Worm (Caenorhabditis elegans): ENCODE results near the gene Y7A5A.20.

Y7A5A.20 gene

DNA sequence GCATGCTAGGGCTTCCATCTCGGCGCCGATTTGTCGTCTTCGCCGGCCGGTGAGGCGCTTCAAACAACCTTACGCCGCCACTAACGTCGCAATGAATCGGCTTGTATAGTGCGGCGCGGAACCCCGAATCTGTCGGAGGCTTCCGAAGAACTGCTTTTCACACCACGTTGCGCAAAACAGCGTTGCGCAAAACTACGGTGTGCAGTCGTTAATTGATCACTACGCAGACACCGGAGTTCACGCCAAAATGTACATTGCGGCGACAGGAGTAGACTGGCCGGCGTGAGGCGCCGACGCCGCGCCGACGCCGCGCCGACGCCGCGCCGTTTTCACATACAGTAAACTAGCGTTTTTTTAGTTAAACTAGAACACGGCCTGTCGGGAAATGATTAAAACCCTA lies 26.3 kb upstream of the Y7A5A.20 start:
- no peak for TF ChIP-seq B0310.2 (tag; optimal IDR thresholded peaks at IDR 0.05)
- TF ChIP-seq ceh-13 (GFP tag; optimal IDR thresholded peaks at IDR 0.05) = no peak
- no peak for TF ChIP-seq tbx-37 (GFP tag; conservative IDR thresholded peaks at IDR 0.05)
- no peak for TF ChIP-seq hmg-4 (GFP tag; optimal IDR thresholded peaks at IDR 0.05)
- no peak for TF ChIP-seq sea-1 (GFP tag; conservative IDR thresholded peaks at IDR 0.05)

DNA sequence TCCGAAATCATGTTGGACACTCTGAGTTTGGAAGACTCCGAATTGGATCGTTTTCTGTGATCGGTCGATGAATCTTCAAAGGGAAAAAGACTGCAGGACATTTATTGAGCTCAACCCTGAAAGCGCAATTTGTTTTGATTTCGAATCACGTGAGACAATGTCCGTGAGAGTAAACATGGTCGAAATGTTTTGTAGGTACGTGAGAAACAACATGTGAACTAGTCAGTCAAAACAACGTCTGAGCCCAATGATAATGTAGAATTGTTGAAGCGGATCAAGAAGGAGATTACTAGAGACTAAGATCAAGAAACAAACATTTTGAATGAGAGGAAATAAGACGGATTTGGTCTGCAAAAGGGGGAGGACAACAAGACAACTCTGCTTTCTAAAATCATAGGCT lies 24.1 kb upstream of the Y7A5A.20 start, which contains the start of gene Y7A5A.7:
Y7A5A.7 (minus strand) TSS at position 101 of the 400 bp plus-strand sequence.
- TF ChIP-seq F13C5.2 (tag; optimal IDR thresholded peaks at IDR 0.05) = no peak
- no peak for TF ChIP-seq ama-1 (optimal IDR thresholded peaks at IDR 0.05)
- no peak for TF ChIP-seq hnd-1 (tag; optimal IDR thresholded peaks at IDR 0.05)

DNA sequence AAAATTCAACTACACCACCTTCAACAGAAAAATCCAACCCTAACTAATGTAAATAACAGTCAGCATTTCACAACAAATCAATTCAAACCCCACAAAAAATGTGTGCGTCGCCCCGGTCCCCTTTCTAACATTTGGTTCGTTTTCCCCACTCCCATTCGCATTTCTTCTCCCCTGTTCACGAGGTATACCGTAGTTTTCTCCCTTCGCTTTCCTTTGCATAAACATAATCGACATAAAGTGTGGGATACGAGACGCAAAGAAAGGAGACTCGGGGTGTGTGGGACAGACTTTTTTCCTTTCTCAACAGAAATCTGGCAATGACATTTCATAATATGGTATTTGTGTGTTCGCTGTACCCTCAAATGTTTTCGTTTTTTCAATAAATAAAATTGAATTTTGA lies 16.8 kb upstream of the Y7A5A.20 start:
- TF ChIP-seq ets-7 (tag; optimal IDR thresholded peaks at IDR 0.05) (no peak), tra-4 (tag; optimal IDR thresholded peaks at IDR 0.05) (no peak), scrt-1 (GFP tag; IDR thresholded peaks at IDR 0.05) (no peak), flt-1 (GFP tag; IDR thresholded peaks at IDR 0.05) (no peak), B0310.2 (tag; optimal IDR thresholded peaks at IDR 0.05) (no peak), hnd-1 (tag; optimal IDR thresholded peaks at IDR 0.05) (no peak), ceh-13 (GFP tag; optimal IDR thresholded peaks at IDR 0.05) (no peak), F13C5.2 (tag; optimal IDR thresholded peaks at IDR 0.05) (no peak), sea-1 (GFP tag; conservative IDR thresholded peaks at IDR 0.05) (no peak), hmg-4 (GFP tag; optimal IDR thresholded peaks at IDR 0.05) (no peak), ama-1 (optimal IDR thresholded peaks at IDR 0.05) (no peak), aly-1 (tag; optimal IDR thresholded peaks at IDR 0.05) (no peak), hmbx-1 (tag; optimal IDR thresholded peaks at IDR 0.05) (no peak), tbx-37 (GFP tag; conservative IDR thresholded peaks at IDR 0.05) (no peak), pes-1 (GFP tag; IDR thresholded peaks at IDR 0.05) (no peak), ceh-36 (tag; optimal IDR thresholded peaks at IDR 0.05) (no peak)

DNA sequence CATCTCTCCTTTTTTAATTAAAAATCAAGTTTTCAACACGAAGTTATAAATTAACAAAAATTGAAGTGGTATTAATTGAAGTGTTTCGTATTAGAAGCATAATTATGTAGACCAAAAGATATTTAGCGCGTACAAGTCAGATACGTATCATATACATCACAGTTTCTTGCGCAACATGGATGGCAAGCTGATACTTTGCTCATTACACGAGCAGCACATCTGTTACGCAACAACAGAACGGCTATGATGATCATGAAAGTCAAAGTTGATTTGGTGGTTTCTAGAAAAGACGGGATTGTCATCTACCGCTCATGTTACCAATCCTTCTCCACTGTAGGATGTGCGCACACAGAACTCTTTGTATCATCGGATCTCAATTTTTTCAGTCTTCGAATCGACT lies 13.6 kb upstream of the Y7A5A.20 start:
- TF ChIP-seq hmg-4 (GFP tag; optimal IDR thresholded peaks at IDR 0.05) (no peak), scrt-1 (GFP tag; IDR thresholded peaks at IDR 0.05) (no peak), ama-1 (optimal IDR thresholded peaks at IDR 0.05) (no peak), ceh-13 (GFP tag; optimal IDR thresholded peaks at IDR 0.05) (no peak), flt-1 (GFP tag; IDR thresholded peaks at IDR 0.05) (no peak), aly-1 (tag; optimal IDR thresholded peaks at IDR 0.05) (no peak), ceh-36 (tag; optimal IDR thresholded peaks at IDR 0.05) (no peak)

DNA sequence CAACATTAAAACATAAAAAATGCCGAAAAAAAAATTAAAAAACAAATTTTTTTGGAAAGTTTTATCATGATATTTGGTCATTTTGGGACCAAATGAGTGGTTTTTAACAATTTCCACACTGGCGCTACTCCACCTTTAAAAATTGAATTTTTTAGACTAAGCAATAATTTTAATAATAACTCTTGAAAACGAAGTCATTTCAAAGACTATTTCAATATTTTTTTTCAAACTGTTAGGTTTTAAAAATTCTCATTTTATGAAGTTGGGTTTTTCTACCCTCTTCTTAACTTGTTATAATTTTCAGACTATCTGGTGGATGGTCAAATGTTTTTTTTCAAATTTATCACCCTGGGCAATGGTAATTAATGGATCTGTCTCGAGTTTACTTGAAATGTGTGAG lies 6.0 kb upstream of the Y7A5A.20 start, which contains the start of gene Y7A5A.8:
Y7A5A.8 (plus strand) TSS at position 301 of the 400 bp plus-strand sequence.
- TF ChIP-seq tbx-11 (GFP tag; IDR thresholded peaks at IDR 0.05) = no peak
- TF ChIP-seq hmg-4 (GFP tag; optimal IDR thresholded peaks at IDR 0.05) = no peak
- no peak for TF ChIP-seq hmbx-1 (tag; optimal IDR thresholded peaks at IDR 0.05)
- TF ChIP-seq tra-4 (tag; optimal IDR thresholded peaks at IDR 0.05) = no peak
- TF ChIP-seq F13C5.2 (tag; optimal IDR thresholded peaks at IDR 0.05) = no peak
- no peak for TF ChIP-seq flt-1 (GFP tag; IDR thresholded peaks at IDR 0.05)
- TF ChIP-seq ceh-13 (GFP tag; optimal IDR thresholded peaks at IDR 0.05) = no peak
- no peak for TF ChIP-seq ama-1 (optimal IDR thresholded peaks at IDR 0.05)

DNA sequence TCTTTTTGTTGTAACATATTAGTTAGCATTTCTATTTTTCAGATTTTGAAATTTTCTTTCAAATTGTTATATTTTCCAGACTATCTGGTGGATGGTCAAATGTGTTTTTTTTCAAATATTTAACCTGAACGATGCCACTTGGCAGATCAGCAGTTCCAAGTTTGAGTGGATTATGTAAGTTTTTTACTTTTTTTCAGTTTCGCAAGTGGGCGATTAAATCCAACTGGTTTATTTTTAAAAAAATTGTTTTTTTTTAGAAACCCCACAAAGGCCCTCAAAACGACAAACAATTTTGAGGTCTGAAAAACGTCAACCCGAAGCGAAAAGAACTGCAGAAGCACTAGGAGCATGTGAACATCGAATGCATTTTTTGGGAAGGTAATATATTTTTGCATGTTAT lies 1.3 kb upstream of the Y7A5A.20 start, which contains the start of gene Y7A5A.9:
Y7A5A.9 (plus strand) TSS at position 301 of the 400 bp plus-strand sequence.
- TF ChIP-seq flt-1 (GFP tag; IDR thresholded peaks at IDR 0.05) (no peak), tbx-11 (GFP tag; IDR thresholded peaks at IDR 0.05) (no peak), sea-1 (GFP tag; conservative IDR thresholded peaks at IDR 0.05) (no peak), aly-1 (tag; optimal IDR thresholded peaks at IDR 0.05) (no peak), F13C5.2 (tag; optimal IDR thresholded peaks at IDR 0.05) (no peak)

DNA sequence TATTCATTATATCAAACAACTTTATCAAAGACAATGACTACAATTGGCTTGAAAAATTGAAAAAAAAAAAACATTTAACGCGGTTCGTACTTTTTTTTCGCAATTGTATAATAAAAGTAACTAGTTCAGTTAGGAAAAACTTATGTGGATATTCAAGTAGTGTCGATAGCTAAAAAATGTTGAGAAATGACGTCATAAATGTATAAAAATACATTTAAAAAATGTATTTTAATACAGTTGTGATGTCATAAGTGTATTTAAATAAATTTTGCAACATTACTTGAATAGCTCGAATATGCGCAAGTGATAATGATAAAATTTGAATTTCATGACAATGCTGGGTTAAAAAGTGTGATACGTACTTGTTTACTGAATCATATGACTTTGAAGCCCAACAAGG lies 3.4 kb downstream of the Y7A5A.20 start:
- no peak for TF ChIP-seq hmg-4 (GFP tag; optimal IDR thresholded peaks at IDR 0.05)
- no peak for TF ChIP-seq scrt-1 (GFP tag; IDR thresholded peaks at IDR 0.05)
- TF ChIP-seq ets-7 (tag; optimal IDR thresholded peaks at IDR 0.05) = no peak
- TF ChIP-seq ceh-13 (GFP tag; optimal IDR thresholded peaks at IDR 0.05) = no peak
- TF ChIP-seq aly-1 (tag; optimal IDR thresholded peaks at IDR 0.05) = no peak
- TF ChIP-seq ama-1 (optimal IDR thresholded peaks at IDR 0.05) = no peak
- no peak for TF ChIP-seq hmbx-1 (tag; optimal IDR thresholded peaks at IDR 0.05)
- no peak for TF ChIP-seq B0310.2 (tag; optimal IDR thresholded peaks at IDR 0.05)
- no peak for TF ChIP-seq flt-1 (GFP tag; IDR thresholded peaks at IDR 0.05)
- no peak for TF ChIP-seq pes-1 (GFP tag; IDR thresholded peaks at IDR 0.05)
- no peak for TF ChIP-seq hnd-1 (tag; optimal IDR thresholded peaks at IDR 0.05)
- no peak for TF ChIP-seq F13C5.2 (tag; optimal IDR thresholded peaks at IDR 0.05)
- no peak for TF ChIP-seq tra-4 (tag; optimal IDR thresholded peaks at IDR 0.05)
- no peak for TF ChIP-seq sea-1 (GFP tag; conservative IDR thresholded peaks at IDR 0.05)
- no peak for TF ChIP-seq ceh-36 (tag; optimal IDR thresholded peaks at IDR 0.05)

DNA sequence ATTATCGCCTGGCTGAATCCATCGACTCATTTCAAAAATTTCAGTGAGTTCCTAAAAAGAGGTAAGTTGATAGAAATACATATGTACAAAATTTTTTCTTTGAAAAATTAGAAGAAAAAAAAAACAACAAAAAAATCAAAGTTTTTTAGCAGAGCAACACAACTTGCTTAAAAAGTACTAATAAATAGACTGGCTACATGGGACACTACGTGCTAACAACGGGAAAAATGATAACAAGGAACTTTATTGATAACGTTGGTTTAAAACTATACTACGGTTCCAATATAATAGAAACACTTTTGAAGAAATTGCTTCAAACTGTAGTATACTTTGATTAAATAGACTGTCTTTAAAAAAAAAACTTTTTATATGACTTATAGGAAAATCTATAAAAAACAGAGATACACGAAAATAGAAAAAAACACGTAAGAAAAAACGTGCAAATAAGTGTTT lies 10.4 kb downstream of the Y7A5A.20 start, which contains the start of gene acox-1.6:
acox-1.6 (minus strand) TSS at position 51 of the 453 bp plus-strand sequence.
- TF ChIP-seq hmg-4 (GFP tag; optimal IDR thresholded peaks at IDR 0.05) = no peak
- TF ChIP-seq ets-7 (tag; optimal IDR thresholded peaks at IDR 0.05) = no peak
- no peak for TF ChIP-seq tbx-37 (GFP tag; conservative IDR thresholded peaks at IDR 0.05)
- TF ChIP-seq ama-1 (optimal IDR thresholded peaks at IDR 0.05) = no peak
- no peak for TF ChIP-seq ceh-36 (tag; optimal IDR thresholded peaks at IDR 0.05)
- TF ChIP-seq B0310.2 (tag; optimal IDR thresholded peaks at IDR 0.05) = no peak
- no peak for TF ChIP-seq tra-4 (tag; optimal IDR thresholded peaks at IDR 0.05)
- TF ChIP-seq ceh-13 (GFP tag; optimal IDR thresholded peaks at IDR 0.05) = no peak
- no peak for TF ChIP-seq pes-1 (GFP tag; IDR thresholded peaks at IDR 0.05)
- no peak for TF ChIP-seq tbx-11 (GFP tag; IDR thresholded peaks at IDR 0.05)
- no peak for TF ChIP-seq scrt-1 (GFP tag; IDR thresholded peaks at IDR 0.05)
- TF ChIP-seq sea-1 (GFP tag; conservative IDR thresholded peaks at IDR 0.05) = no peak
- no peak for TF ChIP-seq hnd-1 (tag; optimal IDR thresholded peaks at IDR 0.05)
- TF ChIP-seq F13C5.2 (tag; optimal IDR thresholded peaks at IDR 0.05) = no peak
- TF ChIP-seq hmbx-1 (tag; optimal IDR thresholded peaks at IDR 0.05) = no peak
- TF ChIP-seq aly-1 (tag; optimal IDR thresholded peaks at IDR 0.05) = no peak
- TF ChIP-seq flt-1 (GFP tag; IDR thresholded peaks at IDR 0.05) = no peak

Measured in whole organism, early embryonic.